Worm (Caenorhabditis elegans): ENCODE measurements around the gene fbxa-30.

ce11 chrIII:1308887-1309286, 33.5 kb upstream of the fbxa-30 start, which contains the start of gene Y82E9BL.12:
- TF ChIP-seq nhr-77 (tag; optimal IDR thresholded peaks at IDR 0.05) (no peak), mdl-1 (tag; optimal IDR thresholded peaks at IDR 0.05) (no peak), nhr-237 (tag; optimal IDR thresholded peaks at IDR 0.05) (no peak), elt-3 (tag; optimal IDR thresholded peaks at IDR 0.05) (no peak), egl-27 (tag; optimal IDR thresholded peaks at IDR 0.05) (no peak), nhr-23 (tag; optimal IDR thresholded peaks at IDR 0.05) (no peak)
